Fruit fly (Drosophila melanogaster) whole organism, prepupa: Measurements from ENCODE around the gene plh.

Experiments used
- Blimp-1 ChIP-seq: fragments of 200-800 bp; sonication (Bioruptor generic); optimal IDR thresholded peaks from 3 replicates; lab custom pipeline; 2017; ENCODE audit warnings: missing biosample characterization, missing genetic modification characterization, mild to moderate bottlenecking, moderate library complexity, missing genetic modification reagents
- CG10669 ChIP-seq: fragments of 200-800 bp; sonication (Bioruptor generic); optimal IDR thresholded peaks from 3 replicates; lab custom pipeline; 2018; ENCODE audit warnings: missing biosample characterization, mild to moderate bottlenecking, missing genetic modification characterization, moderate library complexity
- CG11294 ChIP-seq: fragments of 200-800 bp; sonication (Bioruptor generic); IDR thresholded peaks from 2 replicates; pipeline ENCODE4 v1.3.6; 2022; ENCODE audit warnings: missing biosample characterization, missing genetic modification characterization
- CG11762 ChIP-seq: fragments of 200-800 bp; sonication (Bioruptor generic); optimal IDR thresholded peaks from 3 replicates; lab custom pipeline; 2016; ENCODE audit warnings: missing biosample characterization, missing genetic modification characterization; ENCODE audit not compliant: insufficient read depth
- CG11902 ChIP-seq: fragments of 200-800 bp; sonication (Bioruptor generic); optimal IDR thresholded peaks from 3 replicates; lab custom pipeline; 2016; ENCODE audit warnings: missing biosample characterization, missing genetic modification characterization
- CG16779 ChIP-seq: fragments of 200-800 bp; sonication (Bioruptor generic); optimal IDR thresholded peaks from 3 replicates; lab custom pipeline; 2017; ENCODE audit warnings: missing biosample characterization, mild to moderate bottlenecking, missing genetic modification characterization
- CG32006 ChIP-seq: fragments of 200-800 bp; sonication (Bioruptor generic); optimal IDR thresholded peaks from 3 replicates; lab custom pipeline; 2017; ENCODE audit warnings: missing biosample characterization, mild to moderate bottlenecking, missing genetic modification characterization
- CG34406 ChIP-seq: fragments of 200-800 bp; sonication (Bioruptor generic); optimal IDR thresholded peaks from 3 replicates; lab custom pipeline; 2016; ENCODE audit warnings: missing biosample characterization, missing genetic modification characterization
- CG4318 ChIP-seq: fragments of 200-800 bp; sonication (Bioruptor generic); optimal IDR thresholded peaks from 3 replicates; lab custom pipeline; 2017; ENCODE audit warnings: missing biosample characterization, mild to moderate bottlenecking, missing genetic modification characterization
- CG6163 ChIP-seq: fragments of 200-800 bp; sonication (Bioruptor generic); IDR thresholded peaks from 3 replicates; pipeline ENCODE4 v1.3.6; 2022; ENCODE audit warnings: missing biosample characterization, missing genetic modification characterization
- CG6854 ChIP-seq: fragments of 200-800 bp; sonication (Bioruptor generic); optimal IDR thresholded peaks from 2 replicates; lab custom pipeline; 2017; ENCODE audit warnings: missing biosample characterization, mild to moderate bottlenecking, missing genetic modification characterization
- CG7368 ChIP-seq: fragments of 200-800 bp; sonication (Bioruptor generic); optimal IDR thresholded peaks from 3 replicates; lab custom pipeline; 2016; ENCODE audit warnings: missing biosample characterization, missing genetic modification characterization
- CG8632 ChIP-seq: fragments of 200-800 bp; sonication (Bioruptor generic); optimal IDR thresholded peaks from 3 replicates; lab custom pipeline; 2016; ENCODE audit warnings: missing biosample characterization, missing genetic modification characterization
- CG9139 ChIP-seq: fragments of 200-800 bp; sonication (Bioruptor generic); optimal IDR thresholded peaks from 3 replicates; lab custom pipeline; 2017; ENCODE audit warnings: missing biosample characterization, mild to moderate bottlenecking, missing genetic modification characterization
- Eip75B ChIP-seq: fragments of 200-800 bp; sonication (Bioruptor generic); optimal IDR thresholded peaks from 3 replicates; lab custom pipeline; 2016; ENCODE audit warnings: missing biosample characterization, missing genetic modification characterization
- Eip78C ChIP-seq: fragments of 200-800 bp; sonication (Bioruptor generic); peaks from one replicate; lab custom pipeline; 2016; ENCODE audit warnings: missing biosample characterization, missing genetic modification characterization
- Ets21C ChIP-seq: fragments of 200-800 bp; sonication (Bioruptor generic); optimal IDR thresholded peaks from 3 replicates; lab custom pipeline; 2016; ENCODE audit warnings: missing biosample characterization, missing genetic modification characterization
- Ets96B ChIP-seq: fragments of 200-800 bp; optimal IDR thresholded peaks from 2 replicates; lab custom pipeline; 2019; ENCODE audit warnings: missing biosample characterization, mild to moderate bottlenecking, missing genetic modification characterization, moderate library complexity
- Gug ChIP-seq: fragments of 200-800 bp; sonication (Bioruptor generic); IDR thresholded peaks from 2 replicates; pipeline ENCODE4 v1.3.6; 2022; ENCODE audit warnings: missing biosample characterization, missing genetic modification characterization
- Hr38 ChIP-seq: sonication (Bioruptor generic); optimal IDR thresholded peaks from 2 replicates; lab custom pipeline; 2016; ENCODE audit warnings: missing biosample characterization, missing genetic modification characterization
- Hr39 ChIP-seq: fragments of 200-800 bp; sonication (Bioruptor generic); optimal IDR thresholded peaks from 2 replicates; lab custom pipeline; 2016; ENCODE audit warnings: missing biosample characterization, missing genetic modification characterization
- Hr4 ChIP-seq: fragments of 200-800 bp; sonication (Bioruptor generic); optimal IDR thresholded peaks from 3 replicates; lab custom pipeline; 2016; ENCODE audit warnings: missing biosample characterization, missing genetic modification characterization
- Lpt ChIP-seq: fragments of 200-800 bp; sonication (Bioruptor generic); optimal IDR thresholded peaks from 3 replicates; lab custom pipeline; 2016; ENCODE audit warnings: missing biosample characterization, missing genetic modification characterization
- OdsH ChIP-seq: fragments of 200-800 bp; sonication (Bioruptor generic); optimal IDR thresholded peaks from 3 replicates; lab custom pipeline; 2016; ENCODE audit warnings: missing biosample characterization, missing genetic modification characterization
- Smox ChIP-seq: fragments of 200-800 bp; sonication (Bioruptor generic); optimal IDR thresholded peaks from 3 replicates; lab custom pipeline; 2016; ENCODE audit warnings: missing biosample characterization, missing genetic modification characterization
- Sox102F ChIP-seq: fragments of 200-800 bp; sonication (Bioruptor generic); optimal IDR thresholded peaks from 2 replicates; lab custom pipeline; 2016; ENCODE audit warnings: missing biosample characterization, mild to moderate bottlenecking, missing genetic modification characterization
- Sox14 ChIP-seq: fragments of 200-800 bp; sonication (Bioruptor generic); optimal IDR thresholded peaks from 3 replicates; lab custom pipeline; 2016; ENCODE audit warnings: missing biosample characterization, missing genetic modification characterization
- Sox15 ChIP-seq: fragments of 200-800 bp; sonication (Bioruptor generic); optimal IDR thresholded peaks from 3 replicates; lab custom pipeline; 2016; ENCODE audit warnings: missing biosample characterization, missing genetic modification characterization
- achi ChIP-seq: fragments of 200-800 bp; sonication (Bioruptor generic); optimal IDR thresholded peaks from 3 replicates; lab custom pipeline; 2016; ENCODE audit warnings: missing biosample characterization, missing genetic modification characterization
- acj6 ChIP-seq: fragments of 200-800 bp; sonication (Bioruptor generic); optimal IDR thresholded peaks from 3 replicates; lab custom pipeline; 2016; ENCODE audit warnings: missing biosample characterization, missing genetic modification characterization
- cyc ChIP-seq: fragments of 200-800 bp; sonication (Bioruptor generic); optimal IDR thresholded peaks from 3 replicates; lab custom pipeline; 2016; ENCODE audit warnings: missing biosample characterization, missing genetic modification characterization
- dsx ChIP-seq: fragments of 200-800 bp; optimal IDR thresholded peaks from 3 replicates; lab custom pipeline; 2019; ENCODE audit warnings: missing biosample characterization, mild to moderate bottlenecking, missing genetic modification characterization, moderate library complexity; ENCODE audit not compliant: poor library complexity, severe bottlenecking
- eg ChIP-seq: fragments of 200-800 bp; sonication (Bioruptor generic); IDR thresholded peaks from 3 replicates; pipeline ENCODE4 v1.3.6; 2022; ENCODE audit warnings: missing biosample characterization, missing genetic modification characterization
- esn ChIP-seq: fragments of 200-800 bp; sonication (Bioruptor generic); optimal IDR thresholded peaks from 2 replicates; lab custom pipeline; 2016; ENCODE audit warnings: missing biosample characterization, mild to moderate bottlenecking, missing genetic modification characterization, moderate library complexity
- fd85E ChIP-seq: fragments of 200-800 bp; sonication (Bioruptor generic); optimal IDR thresholded peaks from 3 replicates; lab custom pipeline; 2016; ENCODE audit warnings: missing biosample characterization, missing genetic modification characterization
- fkh ChIP-seq: fragments of 200-800 bp; sonication (Bioruptor generic); optimal IDR thresholded peaks from 3 replicates; lab custom pipeline; 2017; ENCODE audit warnings: missing biosample characterization, mild to moderate bottlenecking, missing genetic modification characterization, moderate library complexity
- lz ChIP-seq: fragments of 200-800 bp; sonication (Bioruptor generic); optimal IDR thresholded peaks from 3 replicates; lab custom pipeline; 2016; ENCODE audit warnings: missing biosample characterization, missing genetic modification characterization
- pdm3 ChIP-seq: fragments of 200-800 bp; sonication (Bioruptor generic); optimal IDR thresholded peaks from 3 replicates; lab custom pipeline; 2016; ENCODE audit warnings: missing biosample characterization, missing genetic modification characterization
- salr ChIP-seq, 2 experiments: fragments of 200-800 bp; sonication (Bioruptor generic); optimal IDR thresholded peaks; 3 replicates each; lab custom pipeline; 2016 to 2018; ENCODE audit warnings: missing biosample characterization in 2 of 2, missing genetic modification characterization in 2 of 2, mild to moderate bottlenecking in 1 of 2
- ss ChIP-seq, 2 experiments: fragments of 200-800 bp; sonication (Bioruptor generic); optimal IDR thresholded peaks; 2 replicates in 1 of 2; 3 replicates in 1 of 2; lab custom pipeline; 2017 to 2018; ENCODE audit warnings: mild to moderate bottlenecking in 2 of 2, missing biosample characterization in 2 of 2, missing genetic modification characterization in 2 of 2, moderate library complexity in 1 of 2
- topi ChIP-seq: fragments of 200-800 bp; sonication (Bioruptor generic); optimal IDR thresholded peaks from 3 replicates; lab custom pipeline; 2016; ENCODE audit warnings: missing biosample characterization, missing genetic modification characterization
- vri ChIP-seq: fragments of 200-800 bp; sonication (Bioruptor generic); optimal IDR thresholded peaks from 3 replicates; lab custom pipeline; 2016; ENCODE audit warnings: missing biosample characterization, mild to moderate bottlenecking, missing genetic modification characterization

plh gene

dm6 chr3R:5010153-5010552 is 678 bp downstream of the plh start (continued):
- TF ChIP-seq CG6854 (GFP tag; lab: Kevin White, UChicago) (no peak), CG4318 (GFP tag; lab: Kevin White, UChicago) (peak; percentile 87), CG8632 (GFP tag; lab: Kevin White, UChicago) (peak; percentile 59), CG11902 (GFP tag; lab: Kevin White, UChicago) (peak; percentile 39), CG34406 (GFP tag; lab: Kevin White, UChicago) (peak; percentile 55), CG16779 (tag; lab: Kevin White, UChicago) (peak; percentile 60), acj6 (peak; percentile 79), Sox15 (GFP tag; lab: Kevin White, UChicago) (peak; percentile 35)

- no peak for TF ChIP-seq ss (GFP tag; optimal IDR thresholded peaks at IDR 0.05; lab: Kevin White, UChicago)
- no peak for TF ChIP-seq pdm3 (GFP tag; lab: Kevin White, UChicago)
- TF ChIP-seq dsx (GFP tag; lab: Kevin White, UChicago), result no peak
- no peak for TF ChIP-seq Blimp-1 (GFP tag; lab: Kevin White, UChicago)
- TF ChIP-seq fkh (GFP tag; lab: Kevin White, UChicago), result no peak
- TF ChIP-seq CG11762 (GFP tag; lab: Kevin White, UChicago), result no peak
- no peak for TF ChIP-seq CG6163 (GFP tag; lab: Robert Waterston, UW)
- TF ChIP-seq CG10669 (GFP tag; lab: Kevin White, UChicago), result no peak
- TF ChIP-seq lz (GFP tag; lab: Kevin White, UChicago), result no peak
- TF ChIP-seq CG6854 (GFP tag; lab: Kevin White, UChicago), result no peak
- TF ChIP-seq CG11902 (GFP tag; lab: Kevin White, UChicago), result no peak
- TF ChIP-seq CG9139 (GFP tag; lab: Kevin White, UChicago), result no peak
- no peak for TF ChIP-seq CG7368
- no peak for TF ChIP-seq Ets21C (GFP tag; lab: Kevin White, UChicago)
- no peak for TF ChIP-seq topi
- TF ChIP-seq Sox102F (GFP tag; lab: Kevin White, UChicago), result no peak
- no peak for TF ChIP-seq Smox (GFP tag; lab: Kevin White, UChicago)
- TF ChIP-seq OdsH (GFP tag; lab: Kevin White, UChicago), result no peak
- no peak for TF ChIP-seq Sox15 (GFP tag; lab: Kevin White, UChicago)
- TF ChIP-seq, all 60 proteins: peak for 0
These were observed 10.2 kb downstream of the plh start for dm6 chr3R:5000663-5001062.

dm6 chr3R:4998739-4999138 is 12.1 kb downstream of the plh start:
- no peak for TF ChIP-seq acj6
- TF ChIP-seq Lpt (GFP tag; lab: Kevin White, UChicago), result no peak
- no peak for TF ChIP-seq Sox14 (GFP tag; lab: Kevin White, UChicago)
- TF ChIP-seq Blimp-1 (GFP tag; lab: Kevin White, UChicago), result no peak
- no peak for TF ChIP-seq Eip78C (GFP tag; lab: Kevin White, UChicago)
- TF ChIP-seq CG9139 (GFP tag; lab: Kevin White, UChicago), result no peak
- no peak for TF ChIP-seq Smox (GFP tag; lab: Kevin White, UChicago)
- no peak for TF ChIP-seq lz (GFP tag; lab: Kevin White, UChicago)
- no peak for TF ChIP-seq eg (GFP tag; lab: Robert Waterston, UW)
- no peak for TF ChIP-seq CG34406 (GFP tag; lab: Kevin White, UChicago)
- TF ChIP-seq Sox15 (GFP tag; lab: Kevin White, UChicago), result no peak

dm6 chr3R:4997399-4998203 is 13.2 kb downstream of the plh start:
- TF ChIP-seq CG11902 (GFP tag; lab: Kevin White, UChicago) (peak; percentile 84), Sox15 (GFP tag; lab: Kevin White, UChicago) (peak; percentile 80), Hr39 (peak; percentile 92), cyc (GFP tag; lab: Kevin White, UChicago) (peak; percentile 90), eg (GFP tag; lab: Robert Waterston, UW) (peak; percentile 46; the same call in 2 of the 3 replicates), CG6163 (GFP tag; lab: Robert Waterston, UW) (peak; percentile 82), salr (GFP tag; optimal IDR thresholded peaks at IDR 0.05; lab: Kevin White, UChicago) (peak; percentile 17 to 23), CG11294 (no peak), esn (GFP tag; lab: Kevin White, UChicago) (peak; percentile 93), Hr38 (GFP tag; lab: Kevin White, UChicago) (no peak), achi (GFP tag; lab: Kevin White, UChicago) (peak; percentile 76), Eip75B (GFP tag; lab: Kevin White, UChicago) (peak; percentile 73), CG32006 (GFP tag; lab: Kevin White, UChicago) (peak; percentile 30), fkh (GFP tag; lab: Kevin White, UChicago) (no peak), acj6 (peak; percentile 80), Gug (GFP tag; lab: Robert Waterston, UW) (no peak), Ets96B (tag; lab: Kevin White, UChicago) (peak; percentile 68), Hr4 (GFP tag; lab: Kevin White, UChicago) (peak; percentile 37), vri (GFP tag; lab: Kevin White, UChicago) (peak; percentile 56), Sox102F (GFP tag; lab: Kevin White, UChicago) (peak; percentile 92), fd85E (GFP tag; lab: Kevin White, UChicago) (peak; percentile 25)
